Worm (Caenorhabditis elegans) whole organism, mixed stage, embryonic: Measurements from ENCODE around the gene srsx-3.

Experiments used
- cnd-1 ChIP-seq: fragments of 200-800 bp; sonication (Bioruptor generic); optimal IDR thresholded peaks from 2 replicates; lab custom pipeline; 2018; ENCODE audit warnings: mild to moderate bottlenecking, missing genetic modification characterization, missing compliant biosample characterization
- elt-1 ChIP-seq: sonication (generic microtip); optimal IDR thresholded peaks from 2 replicates; lab custom pipeline; 2017; ENCODE audit warnings: missing genetic modification characterization, mild to moderate bottlenecking, missing compliant biosample characterization, antibody characterized with exemption, moderate library complexity, borderline replicate concordance; ENCODE audit not compliant: insufficient read depth
- flh-1 ChIP-seq: fragments of 200-800 bp; sonication (Bioruptor generic); optimal IDR thresholded peaks from 2 replicates; lab custom pipeline; 2018; ENCODE audit warnings: mild to moderate bottlenecking, missing genetic modification characterization, moderate library complexity, missing compliant biosample characterization
- hlh-1 ChIP-seq: fragments of 150-350 bp; optimal IDR thresholded peaks from 2 replicates; lab custom pipeline; 2014; ENCODE audit warnings: missing biosample characterization, missing genetic modification reagents, missing genetic modification characterization
- mls-2 ChIP-seq: sonication (generic microtip); optimal IDR thresholded peaks from 2 replicates; lab custom pipeline; 2016; ENCODE audit warnings: mild to moderate bottlenecking, missing genetic modification characterization, moderate library complexity, missing compliant biosample characterization
- nhr-237 ChIP-seq: fragments of 150-350 bp; optimal IDR thresholded peaks from 2 replicates; lab custom pipeline; 2014; ENCODE audit warnings: missing biosample characterization, missing genetic modification characterization
- nhr-28 ChIP-seq: fragments of 150-350 bp; optimal IDR thresholded peaks from 2 replicates; lab custom pipeline; 2014; ENCODE audit warnings: missing biosample characterization, missing genetic modification characterization
- nhr-76 ChIP-seq: sonication (generic microtip); optimal IDR thresholded peaks from 2 replicates; lab custom pipeline; 2017; ENCODE audit warnings: missing biosample characterization, missing genetic modification characterization
- pha-4 ChIP-seq: fragments of 150-350 bp; optimal IDR thresholded peaks from 2 replicates; lab custom pipeline; 2018; ENCODE audit warnings: missing biosample characterization, missing genetic modification reagents, missing genetic modification characterization
- snpc-4 ChIP-seq: fragments of 150-350 bp; optimal IDR thresholded peaks from 2 replicates; lab custom pipeline; 2014; ENCODE audit warnings: missing biosample characterization, missing genetic modification characterization
- unc-39 ChIP-seq: fragments of 150-350 bp; optimal IDR thresholded peaks from 2 replicates; lab custom pipeline; 2014; ENCODE audit warnings: missing biosample characterization, missing genetic modification characterization
- unc-62 ChIP-seq: fragments of 150-350 bp; optimal IDR thresholded peaks from 2 replicates; lab custom pipeline; 2014; ENCODE audit warnings: missing biosample characterization, missing genetic modification reagents, missing genetic modification characterization
- zip-8 ChIP-seq: fragments of 150-350 bp; optimal IDR thresholded peaks from 2 replicates; lab custom pipeline; 2014; ENCODE audit warnings: missing biosample characterization, missing genetic modification characterization

DNA sequence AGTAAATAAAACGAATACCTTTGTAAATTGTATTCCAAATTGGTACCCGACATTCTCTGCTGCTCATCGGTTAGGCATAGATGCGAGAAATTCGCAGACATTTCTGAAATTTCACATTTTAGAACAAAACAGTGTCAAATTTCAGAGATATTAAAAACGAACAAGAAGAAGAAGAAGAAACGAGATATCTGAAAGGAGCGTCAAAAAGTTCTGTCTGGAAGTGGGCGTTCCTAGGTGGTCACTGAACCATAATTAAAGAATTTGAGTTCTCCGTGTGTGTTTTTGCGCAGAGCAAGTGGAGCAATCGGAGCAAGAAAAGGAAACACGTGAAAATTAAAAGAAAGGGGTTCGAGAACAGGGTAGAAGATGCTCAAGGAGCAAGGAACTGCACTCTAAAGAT is 37.3 kb downstream of the srsx-3 start, which contains the start of gene F40A3.7:
- TF ChIP-seq unc-62 (GFP tag; lab: Kevin White, UChicago) (no peak), pha-4 (tag; lab: Kevin White, UChicago) (no peak), hlh-1 (tag; lab: Kevin White, UChicago) (no peak), flh-1 (GFP tag; lab: Kevin White, UChicago) (no peak), zip-8 (no peak), nhr-76 (tag; lab: Kevin White, UChicago) (no peak), elt-1 (tag; lab: Kevin White, UChicago) (no peak), cnd-1 (tag; lab: Kevin White, UChicago) (no peak), snpc-4 (no peak), nhr-237 (tag; lab: Kevin White, UChicago) (no peak), nhr-28 (tag; lab: Kevin White, UChicago) (no peak), mls-2 (no peak), unc-39 (tag; lab: Kevin White, UChicago) (no peak)
